Fruit fly (Drosophila melanogaster) whole organism, embryonic: ENCODE measurements around the gene CG14302.
A peak's percentile ranks its signal among the peaks of the same experiment; 100 is the strongest.

Source experiments
- Bgb ChIP-seq: fragments of 200-800 bp; sonication (Bioruptor generic); IDR thresholded peaks from 2 replicates; pipeline ENCODE4 v1.3.6; 2022; ENCODE audit warnings: missing biosample characterization, missing genetic modification characterization; ENCODE audit not compliant: partially characterized antibody
- C15 ChIP-seq: fragments of 200-800 bp; sonication (Bioruptor generic); IDR thresholded peaks from 3 replicates; pipeline ENCODE4 v1.3.6; 2022; ENCODE audit warnings: missing biosample characterization, missing genetic modification characterization
- CG10274 ChIP-seq: fragments of 200-800 bp; sonication (Bioruptor generic); optimal IDR thresholded peaks from 3 replicates; lab custom pipeline; 2017; ENCODE audit warnings: missing biosample characterization, mild to moderate bottlenecking, missing genetic modification characterization
- CG11247 ChIP-seq: fragments of 200-800 bp; sonication (Bioruptor generic); IDR thresholded peaks from 2 replicates; pipeline ENCODE4 v1.3.6; 2022; ENCODE audit warnings: missing biosample characterization, missing genetic modification characterization
- CG11696 ChIP-seq: fragments of 200-800 bp; sonication (Bioruptor generic); IDR thresholded peaks from 2 replicates; pipeline ENCODE4 v1.3.6; 2022; ENCODE audit warnings: missing biosample characterization, missing genetic modification characterization
- CG15479 ChIP-seq: fragments of 200-800 bp; sonication (Bioruptor generic); optimal IDR thresholded peaks from 3 replicates; lab custom pipeline; 2019; ENCODE audit warnings: missing biosample characterization, mild to moderate bottlenecking, missing genetic modification characterization, moderate library complexity
- CG16813 ChIP-seq: fragments of 200-800 bp; sonication (Bioruptor generic); IDR thresholded peaks from 3 replicates; pipeline ENCODE4 v1.3.6; 2022; ENCODE audit warnings: missing biosample characterization, missing genetic modification characterization; ENCODE audit not compliant: partially characterized antibody
- CG17361 ChIP-seq: fragments of 200-800 bp; sonication (Bioruptor generic); IDR thresholded peaks from 3 replicates; pipeline ENCODE4 v1.3.6; 2022; ENCODE audit warnings: missing biosample characterization, missing genetic modification characterization
- CG2678 ChIP-seq: fragments of 200-800 bp; sonication (Bioruptor generic); optimal IDR thresholded peaks from 3 replicates; lab custom pipeline; 2019; ENCODE audit warnings: missing biosample characterization, mild to moderate bottlenecking, missing genetic modification characterization, moderate library complexity
- CG3065 ChIP-seq: fragments of 200-800 bp; sonication (Bioruptor generic); optimal IDR thresholded peaks from 2 replicates; lab custom pipeline; 2016; ENCODE audit warnings: missing biosample characterization, missing genetic modification characterization
- CG31224 ChIP-seq: fragments of 200-800 bp; sonication (Bioruptor generic); IDR thresholded peaks from 2 replicates; pipeline ENCODE4 v1.3.6; 2022; ENCODE audit warnings: missing biosample characterization, missing genetic modification characterization
- CG34224 ChIP-seq: fragments of 200-800 bp; sonication (Bioruptor generic); IDR thresholded peaks from 3 replicates; pipeline ENCODE4 v1.3.6; 2022; ENCODE audit warnings: missing biosample characterization, missing genetic modification characterization; ENCODE audit not compliant: partially characterized antibody
- CG42726 ChIP-seq: fragments of 200-800 bp; sonication (Bioruptor generic); IDR thresholded peaks from 2 replicates; pipeline ENCODE4 v1.3.6; 2022; ENCODE audit warnings: missing biosample characterization, missing genetic modification characterization; ENCODE audit not compliant: partially characterized antibody
- CG4282 ChIP-seq: fragments of 200-800 bp; sonication (Bioruptor generic); optimal IDR thresholded peaks from 2 replicates; lab custom pipeline; 2016; ENCODE audit warnings: missing biosample characterization, missing genetic modification characterization
- CG6254 ChIP-seq: fragments of 200-800 bp; sonication (Bioruptor generic); optimal IDR thresholded peaks from 3 replicates; lab custom pipeline; 2017; ENCODE audit warnings: mild to moderate bottlenecking, missing biosample characterization, missing genetic modification reagents, missing genetic modification characterization
- CG6813 ChIP-seq: fragments of 200-800 bp; sonication (Bioruptor generic); optimal IDR thresholded peaks from 2 replicates; lab custom pipeline; 2017; ENCODE audit warnings: missing biosample characterization, missing genetic modification characterization, mild to moderate bottlenecking, moderate library complexity, missing genetic modification reagents
- CG9932 ChIP-seq: fragments of 200-800 bp; sonication (Bioruptor generic); IDR thresholded peaks from 2 replicates; pipeline ENCODE4 v1.3.6; 2022; ENCODE audit warnings: missing biosample characterization, missing genetic modification characterization
- Camta ChIP-seq: fragments of 200-800 bp; sonication (Bioruptor generic); optimal IDR thresholded peaks from 2 replicates; lab custom pipeline; 2016; ENCODE audit warnings: missing biosample characterization, missing genetic modification characterization
- CkIIα-i1 ChIP-seq: fragments of 200-800 bp; sonication (Bioruptor generic); IDR thresholded peaks from 2 replicates; pipeline ENCODE4 v1.3.6; 2022; ENCODE audit warnings: missing biosample characterization, missing genetic modification characterization
- D19B ChIP-seq: fragments of 200-800 bp; sonication (Bioruptor generic); optimal IDR thresholded peaks from 2 replicates; lab custom pipeline; 2017; ENCODE audit warnings: missing biosample characterization, mild to moderate bottlenecking, missing genetic modification characterization
- Dad ChIP-seq: fragments of 200-800 bp; sonication (Bioruptor generic); optimal IDR thresholded peaks from 3 replicates; lab custom pipeline; 2016; ENCODE audit warnings: missing biosample characterization, missing genetic modification characterization
- Doc3 ChIP-seq: fragments of 200-800 bp; sonication (Bioruptor generic); IDR thresholded peaks from 3 replicates; pipeline ENCODE4 v1.3.6; 2022; ENCODE audit warnings: missing biosample characterization, missing genetic modification characterization; ENCODE audit not compliant: partially characterized antibody
- Ets97D ChIP-seq: fragments of 200-800 bp; sonication (Bioruptor generic); optimal IDR thresholded peaks from 3 replicates; lab custom pipeline; 2016; ENCODE audit warnings: missing biosample characterization, missing genetic modification characterization
- Fer2 ChIP-seq: fragments of 200-800 bp; sonication (Bioruptor generic); optimal IDR thresholded peaks from 2 replicates; lab custom pipeline; 2018; ENCODE audit warnings: missing biosample characterization, mild to moderate bottlenecking, missing genetic modification characterization, moderate library complexity
- HLH3B ChIP-seq: fragments of 200-800 bp; sonication (Bioruptor generic); IDR thresholded peaks from 2 replicates; pipeline ENCODE4 v1.3.6; 2022; ENCODE audit warnings: missing biosample characterization, missing genetic modification characterization
- NfI ChIP-seq: fragments of 200-800 bp; sonication (Bioruptor generic); optimal IDR thresholded peaks from 3 replicates; lab custom pipeline; 2018; ENCODE audit warnings: missing biosample characterization, mild to moderate bottlenecking, missing genetic modification characterization, moderate library complexity
- Stat92E ChIP-seq, 3 experiments: fragments of >200 bp in 2 of 3; fragments of 200-800 bp in 1 of 3; sonication (Bioruptor generic) in 1 of 3; optimal IDR thresholded peaks; 2 replicates each; lab custom pipeline; 2017 to 2019; ENCODE audit warnings: missing biosample characterization in 3 of 3, missing genetic modification characterization in 3 of 3, mild to moderate bottlenecking in 1 of 3, moderate library complexity in 1 of 3
- Tbp ChIP-seq: fragments of >200 bp; optimal IDR thresholded peaks from 2 replicates; lab custom pipeline; 2018; ENCODE audit warnings: missing biosample characterization, missing genetic modification characterization
- Vsx1 ChIP-seq: fragments of 200-800 bp; sonication (Bioruptor generic); optimal IDR thresholded peaks from 2 replicates; lab custom pipeline; 2017; ENCODE audit warnings: missing biosample characterization, mild to moderate bottlenecking, missing genetic modification characterization, missing genetic modification reagents
- ato ChIP-seq: fragments of 200-800 bp; sonication (Bioruptor generic); IDR thresholded peaks from 2 replicates; pipeline ENCODE4 v1.3.6; 2022; ENCODE audit warnings: missing biosample characterization, missing genetic modification characterization; ENCODE audit not compliant: partially characterized antibody
- bsh ChIP-seq, 2 experiments: fragments of 200-800 bp; sonication (Bioruptor generic); optimal IDR thresholded peaks; 2 replicates each; lab custom pipeline; 2017 to 2018; ENCODE audit warnings: mild to moderate bottlenecking in 2 of 2, missing biosample characterization in 2 of 2, missing genetic modification characterization in 2 of 2, moderate library complexity in 1 of 2
- btn ChIP-seq: fragments of 200-800 bp; sonication (Bioruptor generic); optimal IDR thresholded peaks from 2 replicates; lab custom pipeline; 2016; ENCODE audit warnings: missing biosample characterization, missing genetic modification characterization
- chif ChIP-seq, 2 experiments: fragments of 200-800 bp; sonication (Bioruptor generic); optimal IDR thresholded peaks; 3 replicates each; lab custom pipeline; 2016; ENCODE audit warnings: missing biosample characterization in 2 of 2, missing genetic modification characterization in 2 of 2
- chn ChIP-seq: fragments of 200-800 bp; sonication (Bioruptor generic); optimal IDR thresholded peaks from 2 replicates; lab custom pipeline; 2016; ENCODE audit warnings: missing biosample characterization, missing genetic modification characterization
- ems ChIP-seq: fragments of 200-800 bp; sonication (Bioruptor generic); optimal IDR thresholded peaks from 3 replicates; lab custom pipeline; 2016; ENCODE audit warnings: missing biosample characterization, missing genetic modification characterization
- ewg ChIP-seq: fragments of 200-800 bp; sonication (Bioruptor generic); optimal IDR thresholded peaks from 3 replicates; lab custom pipeline; 2017; ENCODE audit warnings: mild to moderate bottlenecking, missing biosample characterization, missing genetic modification reagents, missing genetic modification characterization
- fd102C ChIP-seq: fragments of 200-800 bp; sonication (Bioruptor generic); optimal IDR thresholded peaks from 2 replicates; lab custom pipeline; 2018; ENCODE audit warnings: missing biosample characterization, mild to moderate bottlenecking, missing genetic modification characterization, moderate library complexity
- ftz-f1 ChIP-seq: fragments of 200-800 bp; sonication (Bioruptor generic); optimal IDR thresholded peaks from 2 replicates; lab custom pipeline; 2016; ENCODE audit warnings: missing biosample characterization, missing genetic modification characterization
- gro ChIP-seq: fragments of 200-800 bp; sonication (Bioruptor generic); optimal IDR thresholded peaks from 2 replicates; lab custom pipeline; 2016; ENCODE audit warnings: missing biosample characterization, missing genetic modification characterization
- gsb-n ChIP-seq: fragments of 200-800 bp; sonication (Bioruptor generic); optimal IDR thresholded peaks from 3 replicates; lab custom pipeline; 2018; ENCODE audit warnings: missing biosample characterization, mild to moderate bottlenecking, missing genetic modification characterization
- h ChIP-seq: fragments of >200 bp; optimal IDR thresholded peaks from 2 replicates; lab custom pipeline; 2017
- hkb ChIP-seq, 2 experiments: fragments of 200-800 bp in 1 of 2; fragments of >200 bp in 1 of 2; sonication (Bioruptor generic) in 1 of 2; IDR thresholded peaks in 1 of 2; optimal IDR thresholded peaks in 1 of 2; 2 replicates each; pipeline versions ENCODE4 v1.3.6 to Lab custom; 2017 to 2022; ENCODE audit warnings: missing biosample characterization in 1 of 2, missing genetic modification characterization in 1 of 2
- inv ChIP-seq: fragments of 200-800 bp; sonication (Bioruptor generic); IDR thresholded peaks from 2 replicates; pipeline ENCODE4 v1.3.6; 2022; ENCODE audit warnings: missing biosample characterization, missing genetic modification characterization; ENCODE audit not compliant: partially characterized antibody
- lab ChIP-seq: fragments of 200-800 bp; sonication (Bioruptor generic); optimal IDR thresholded peaks from 3 replicates; lab custom pipeline; 2017; ENCODE audit warnings: missing biosample characterization, missing genetic modification characterization, mild to moderate bottlenecking, moderate library complexity, missing genetic modification reagents
- sim ChIP-seq: fragments of 200-800 bp; sonication (Bioruptor generic); IDR thresholded peaks from 2 replicates; pipeline ENCODE4 v1.3.6; 2022; ENCODE audit warnings: missing biosample characterization, missing genetic modification characterization
- sima ChIP-seq: fragments of 200-800 bp; sonication (Bioruptor generic); optimal IDR thresholded peaks from 2 replicates; lab custom pipeline; 2016; ENCODE audit warnings: missing biosample characterization, missing genetic modification characterization
- sr ChIP-seq: fragments of 200-800 bp; sonication (Bioruptor generic); IDR thresholded peaks from 3 replicates; pipeline ENCODE4 v1.3.6; 2022; ENCODE audit warnings: missing biosample characterization, missing genetic modification characterization
- vvl ChIP-seq: fragments of 200-800 bp; sonication (Bioruptor generic); IDR thresholded peaks from 2 replicates; pipeline ENCODE4 v1.3.6; 2022; ENCODE audit warnings: missing biosample characterization, missing genetic modification characterization
- wdn ChIP-seq: fragments of 200-800 bp; sonication (Bioruptor generic); IDR thresholded peaks from 2 replicates; pipeline ENCODE4 v1.3.6; 2022; ENCODE audit warnings: missing biosample characterization, missing genetic modification characterization

Gene CG14302

DNA sequence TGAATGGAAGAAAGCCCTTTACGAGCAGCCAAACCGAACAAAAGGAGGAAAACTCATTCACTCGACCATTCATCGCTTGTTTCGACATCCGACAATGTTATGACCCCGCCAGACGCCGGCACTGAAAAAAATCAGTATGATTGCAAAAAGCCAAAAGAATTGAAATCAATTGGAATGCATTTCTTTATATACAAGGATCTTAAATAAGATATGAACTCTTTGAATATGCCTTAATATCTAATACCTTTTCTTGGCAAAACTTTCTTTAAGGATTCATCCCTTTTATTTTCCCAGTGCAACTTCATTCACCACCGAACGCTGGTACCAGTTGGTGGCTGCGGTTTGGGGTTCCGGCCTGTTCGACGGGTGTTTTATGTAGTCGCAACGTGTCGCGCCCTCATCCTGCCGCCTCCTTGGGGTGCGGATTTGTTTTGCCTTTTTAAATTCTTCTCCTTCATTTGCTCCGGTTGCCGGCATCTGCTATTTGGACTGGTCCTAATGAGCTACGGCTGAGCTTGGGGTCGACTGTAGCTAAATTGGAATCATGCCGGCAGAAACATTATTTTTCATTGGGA, 12.6 kb upstream of the CG14302 start (continued):
- TF ChIP-seq sr (GFP tag; lab: Robert Waterston, UW) = no peak
- no peak for TF ChIP-seq Bgb (GFP tag; lab: Robert Waterston, UW)
- TF ChIP-seq ato (GFP tag; lab: Robert Waterston, UW) = no peak
- peak; percentile 81 for TF ChIP-seq ems (GFP tag; lab: Kevin White, UChicago)
- peak; percentile 74 for TF ChIP-seq CG11247 (GFP tag; lab: Robert Waterston, UW)
- TF ChIP-seq CG42726 (GFP tag; lab: Robert Waterston, UW) = no peak
- TF ChIP-seq sim = peak; percentile 68
- TF ChIP-seq gro = peak; percentile 89
- TF ChIP-seq bsh (GFP tag; optimal IDR thresholded peaks at IDR 0.05; lab: Kevin White, UChicago) = peak in 1 of 2 experiments; percentile 89
- no peak for TF ChIP-seq ftz-f1 (GFP tag; lab: Kevin White, UChicago)
- TF ChIP-seq ewg (GFP tag; lab: Kevin White, UChicago) = peak; percentile 69
- peak; percentile 81 for TF ChIP-seq Fer2 (tag; lab: Kevin White, UChicago)
- 0 out of 3 replicates have a peak, but pooled peaks have one; percentile 59 for TF ChIP-seq C15 (GFP tag; lab: Robert Waterston, UW)
- TF ChIP-seq Doc3 (GFP tag; lab: Robert Waterston, UW) = no peak
- TF ChIP-seq CG10274 = peak; percentile 36
- TF ChIP-seq wdn (GFP tag; lab: Robert Waterston, UW) = peak; percentile 76
- TF ChIP-seq CG31224 = peak; percentile 66
- peak; percentile 70 for TF ChIP-seq chn (GFP tag; lab: Kevin White, UChicago)
- TF ChIP-seq CG3065 (GFP tag; lab: Kevin White, UChicago) = no peak
- peak; percentile 66 for TF ChIP-seq Camta (GFP tag; lab: Kevin White, UChicago)
- no peak for TF ChIP-seq CG16813 (GFP tag; lab: Robert Waterston, UW)
- peak; percentile 6 for TF ChIP-seq CG4282
- TF ChIP-seq Tbp = no peak
- TF ChIP-seq CG9932 (GFP tag; lab: Robert Waterston, UW) = peak; percentile 73
- TF ChIP-seq gsb-n (tag; lab: Kevin White, UChicago) = peak; percentile 74
- peak; percentile 94 for TF ChIP-seq CG2678 (tag; lab: Kevin White, UChicago)
- peak; percentile 53 for TF ChIP-seq D19B (GFP tag; lab: Kevin White, UChicago)
- TF ChIP-seq Ets97D (GFP tag; lab: Kevin White, UChicago) = peak; percentile 37
- no peak for TF ChIP-seq CG34224
- no peak for TF ChIP-seq fd102C (GFP tag; lab: Kevin White, UChicago)
- TF ChIP-seq CG17361 (GFP tag; lab: Robert Waterston, UW) = peak; percentile 91
- peak; percentile 46 for TF ChIP-seq Vsx1 (GFP tag; lab: Kevin White, UChicago)
- TF ChIP-seq CG15479 = no peak
- peak; percentile 83 for TF ChIP-seq Dad (GFP tag; lab: Kevin White, UChicago)
- peak; percentile 88 for TF ChIP-seq HLH3B (GFP tag; lab: Robert Waterston, UW)
- TF ChIP-seq CG11696 (GFP tag; lab: Robert Waterston, UW) = peak; percentile 59
- TF ChIP-seq hkb (optimal IDR thresholded peaks at IDR 0.05; lab: Kevin White, UChicago) = no peak
- TF ChIP-seq hkb (GFP tag; IDR thresholded peaks at IDR 0.05; lab: Robert Waterston, UW) = peak; percentile 90
- peak; percentile 96 for TF ChIP-seq lab (GFP tag; lab: Kevin White, UChicago)
- peak; percentile 60 for TF ChIP-seq btn (GFP tag; lab: Kevin White, UChicago)
- peak; percentile 61 to 81 for TF ChIP-seq chif (GFP tag; optimal IDR thresholded peaks at IDR 0.05; lab: Kevin White, UChicago)
- peak; percentile 62 for TF ChIP-seq CG6254 (GFP tag; lab: Kevin White, UChicago)
- TF ChIP-seq CG6813 = peak; percentile 86
- peak; percentile 89 for TF ChIP-seq vvl (GFP tag; lab: Robert Waterston, UW)
- peak; percentile 84 for TF ChIP-seq NfI (GFP tag; lab: Kevin White, UChicago)
- TF ChIP-seq inv (GFP tag; lab: Robert Waterston, UW) = no peak
- no peak for TF ChIP-seq Stat92E (GFP tag; optimal IDR thresholded peaks at IDR 0.05; lab: Kevin White, UChicago)
- no peak for TF ChIP-seq h
- TF ChIP-seq CkIIα-i1 = no peak
- TF ChIP-seq sima (GFP tag; lab: Kevin White, UChicago) = peak; percentile 30
